Fruit fly (Drosophila melanogaster) whole organism, embryonic: ENCODE measurements around the gene Lamtor1.

Source experiments
- Bgb ChIP-seq: fragments of 200-800 bp; sonication (Bioruptor generic); IDR thresholded peaks from 2 replicates; pipeline ENCODE4 v1.3.6; 2022; ENCODE audit warnings: missing biosample characterization, missing genetic modification characterization; ENCODE audit not compliant: partially characterized antibody
- Blimp-1 ChIP-seq: fragments of 200-800 bp; sonication (Bioruptor generic); optimal IDR thresholded peaks from 3 replicates; lab custom pipeline; 2018; ENCODE audit warnings: missing biosample characterization, missing genetic modification characterization, mild to moderate bottlenecking, moderate library complexity, missing genetic modification reagents
- CG10565 ChIP-seq: fragments of 200-800 bp; sonication (Bioruptor generic); optimal IDR thresholded peaks from 3 replicates; lab custom pipeline; 2016; ENCODE audit warnings: missing biosample characterization, mild to moderate bottlenecking, missing genetic modification characterization
- CG11093 ChIP-seq: fragments of 200-800 bp; sonication (Bioruptor generic); IDR thresholded peaks from 3 replicates; pipeline ENCODE4 v1.3.6; 2022; ENCODE audit warnings: missing biosample characterization, missing genetic modification characterization
- CG14014 ChIP-seq: fragments of 200-800 bp; sonication (Bioruptor generic); IDR thresholded peaks from 2 replicates; pipeline ENCODE4 v1.3.6; 2022; ENCODE audit warnings: missing biosample characterization, missing genetic modification characterization
- CG14441 ChIP-seq: fragments of 200-800 bp; sonication (Bioruptor generic); IDR thresholded peaks from 2 replicates; pipeline ENCODE4 v1.3.6; 2022; ENCODE audit warnings: missing biosample characterization, missing genetic modification characterization
- CG15011 ChIP-seq: fragments of 200-800 bp; sonication (Bioruptor generic); optimal IDR thresholded peaks from 3 replicates; lab custom pipeline; 2018; ENCODE audit warnings: missing biosample characterization, mild to moderate bottlenecking, missing genetic modification characterization
- CG15479 ChIP-seq: fragments of 200-800 bp; sonication (Bioruptor generic); optimal IDR thresholded peaks from 3 replicates; lab custom pipeline; 2019; ENCODE audit warnings: missing biosample characterization, mild to moderate bottlenecking, missing genetic modification characterization, moderate library complexity
- CG15601 ChIP-seq: fragments of 200-800 bp; sonication (Bioruptor generic); optimal IDR thresholded peaks from 3 replicates; lab custom pipeline; 2019; ENCODE audit warnings: missing biosample characterization, mild to moderate bottlenecking, missing genetic modification characterization, moderate library complexity
- CG1647 ChIP-seq: fragments of 200-800 bp; sonication (Bioruptor generic); optimal IDR thresholded peaks from 3 replicates; lab custom pipeline; 2016; ENCODE audit warnings: missing biosample characterization, missing genetic modification characterization
- CG17912 ChIP-seq: fragments of 200-800 bp; sonication (Bioruptor generic); optimal IDR thresholded peaks from 2 replicates; lab custom pipeline; 2018; ENCODE audit warnings: missing biosample characterization, mild to moderate bottlenecking, missing genetic modification characterization
- CG1832 ChIP-seq: fragments of 200-800 bp; sonication (Bioruptor generic); optimal IDR thresholded peaks from 2 replicates; lab custom pipeline; 2017; ENCODE audit warnings: missing biosample characterization, mild to moderate bottlenecking, missing genetic modification characterization, inconsistent platforms
- CG2875 ChIP-seq: fragments of 200-800 bp; sonication (Bioruptor generic); optimal IDR thresholded peaks from 2 replicates; lab custom pipeline; 2017; ENCODE audit warnings: missing biosample characterization, mild to moderate bottlenecking, missing genetic modification characterization, missing genetic modification reagents
- CG33557 ChIP-seq: fragments of 200-800 bp; sonication (Bioruptor generic); optimal IDR thresholded peaks from 2 replicates; lab custom pipeline; 2019; ENCODE audit warnings: missing biosample characterization, mild to moderate bottlenecking, missing genetic modification characterization, moderate library complexity
- CG3407 ChIP-seq: fragments of 200-800 bp; sonication (Bioruptor generic); optimal IDR thresholded peaks from 2 replicates; lab custom pipeline; 2018; ENCODE audit warnings: missing biosample characterization, mild to moderate bottlenecking, missing genetic modification characterization
- CG34224 ChIP-seq: fragments of 200-800 bp; sonication (Bioruptor generic); IDR thresholded peaks from 3 replicates; pipeline ENCODE4 v1.3.6; 2022; ENCODE audit warnings: missing biosample characterization, missing genetic modification characterization; ENCODE audit not compliant: partially characterized antibody
- CG4360 ChIP-seq: fragments of 200-800 bp; sonication (Bioruptor generic); IDR thresholded peaks from 2 replicates; pipeline ENCODE4 v1.3.6; 2022; ENCODE audit warnings: missing biosample characterization, missing genetic modification characterization
- CG5180 ChIP-seq: fragments of 200-800 bp; sonication (Bioruptor generic); optimal IDR thresholded peaks from 3 replicates; lab custom pipeline; 2017; ENCODE audit warnings: missing biosample characterization, missing genetic modification characterization, mild to moderate bottlenecking, moderate library complexity, missing genetic modification reagents
- CG7271 ChIP-seq: fragments of 200-800 bp; sonication (Bioruptor generic); optimal IDR thresholded peaks from 2 replicates; lab custom pipeline; 2018; ENCODE audit warnings: missing biosample characterization, mild to moderate bottlenecking, missing genetic modification characterization, moderate library complexity
- CG7839 ChIP-seq: fragments of 200-800 bp; sonication (Bioruptor generic); optimal IDR thresholded peaks from 3 replicates; lab custom pipeline; 2018; ENCODE audit warnings: missing biosample characterization, mild to moderate bottlenecking, missing genetic modification characterization, moderate library complexity
- CG9437 ChIP-seq: fragments of 200-800 bp; sonication (Bioruptor generic); optimal IDR thresholded peaks from 2 replicates; lab custom pipeline; 2018; ENCODE audit warnings: missing biosample characterization, mild to moderate bottlenecking, missing genetic modification characterization
- CG9817 ChIP-seq: fragments of 200-800 bp; sonication (Bioruptor generic); optimal IDR thresholded peaks from 2 replicates; lab custom pipeline; 2018; ENCODE audit warnings: missing biosample characterization, mild to moderate bottlenecking, missing genetic modification characterization, moderate library complexity
- Ets65A ChIP-seq: fragments of 200-800 bp; sonication (Bioruptor generic); peaks from one replicate; lab custom pipeline; 2016; ENCODE audit warnings: missing biosample characterization, missing genetic modification characterization
- MBD-R2 ChIP-seq: fragments of 200-800 bp; sonication (Bioruptor generic); IDR thresholded peaks from 2 replicates; pipeline ENCODE4 v1.3.6; 2022; ENCODE audit warnings: missing biosample characterization, missing genetic modification characterization
- Mad ChIP-seq: fragments of 200-800 bp; sonication (Bioruptor generic); optimal IDR thresholded peaks from 2 replicates; lab custom pipeline; 2016; ENCODE audit warnings: missing biosample characterization, missing genetic modification characterization
- Nf-YC ChIP-seq: fragments of 200-800 bp; optimal IDR thresholded peaks from 3 replicates; lab custom pipeline; 2019; ENCODE audit warnings: missing biosample characterization, mild to moderate bottlenecking, missing genetic modification characterization, moderate library complexity
- Opbp ChIP-seq: fragments of 200-800 bp; sonication (Bioruptor generic); IDR thresholded peaks from 3 replicates; pipeline ENCODE4 v1.3.6; 2022; ENCODE audit warnings: missing biosample characterization, missing genetic modification characterization; ENCODE audit not compliant: partially characterized antibody
- Scr ChIP-seq: fragments of 200-800 bp; sonication (Bioruptor generic); IDR thresholded peaks from 2 replicates; pipeline ENCODE4 v1.3.6; 2022; ENCODE audit warnings: missing biosample characterization, missing genetic modification characterization; ENCODE audit not compliant: partially characterized antibody
- Six4 ChIP-seq: fragments of 200-800 bp; sonication (Bioruptor generic); optimal IDR thresholded peaks from 2 replicates; lab custom pipeline; 2016; ENCODE audit warnings: missing biosample characterization, missing genetic modification characterization
- Sox102F ChIP-seq: fragments of 200-800 bp; sonication (Bioruptor generic); optimal IDR thresholded peaks from 2 replicates; lab custom pipeline; 2018; ENCODE audit warnings: missing biosample characterization, mild to moderate bottlenecking, missing genetic modification characterization, moderate library complexity
- Xrp1 ChIP-seq: fragments of 200-800 bp; sonication (Bioruptor generic); IDR thresholded peaks from 2 replicates; pipeline ENCODE4 v1.3.6; 2022; ENCODE audit warnings: missing biosample characterization, missing genetic modification characterization
- abd-A ChIP-seq: fragments of 200-800 bp; sonication (Bioruptor generic); optimal IDR thresholded peaks from 3 replicates; lab custom pipeline; 2019; ENCODE audit warnings: missing biosample characterization, mild to moderate bottlenecking, missing genetic modification characterization, moderate library complexity
- ac ChIP-seq: fragments of 200-800 bp; sonication (Bioruptor generic); optimal IDR thresholded peaks from 3 replicates; lab custom pipeline; 2017; ENCODE audit warnings: missing biosample characterization, mild to moderate bottlenecking, missing genetic modification characterization
- esg ChIP-seq: fragments of 200-800 bp; sonication (Bioruptor generic); conservative IDR thresholded peaks from 2 replicates; pipeline ENCODE4 v1.3.6; 2022; ENCODE audit warnings: missing biosample characterization, missing genetic modification characterization
- exex ChIP-seq: fragments of 200-800 bp; sonication (Bioruptor generic); optimal IDR thresholded peaks from 4 replicates; lab custom pipeline; 2018; ENCODE audit warnings: missing biosample characterization, mild to moderate bottlenecking, missing genetic modification characterization, moderate library complexity
- fd64A ChIP-seq: fragments of 200-800 bp; sonication (Bioruptor generic); optimal IDR thresholded peaks from 3 replicates; lab custom pipeline; 2018; ENCODE audit warnings: missing biosample characterization, mild to moderate bottlenecking, missing genetic modification characterization
- fru ChIP-seq: fragments of >200 bp; optimal IDR thresholded peaks from 2 replicates; lab custom pipeline; 2017
- her ChIP-seq: fragments of 200-800 bp; sonication (Bioruptor generic); optimal IDR thresholded peaks from 2 replicates; lab custom pipeline; 2016; ENCODE audit warnings: missing biosample characterization, missing genetic modification characterization
- kni ChIP-seq: fragments of 200-800 bp; sonication (Bioruptor generic); optimal IDR thresholded peaks from 3 replicates; lab custom pipeline; 2017; ENCODE audit warnings: mild to moderate bottlenecking, missing biosample characterization, missing genetic modification reagents, missing genetic modification characterization
- lbe ChIP-seq: fragments of 200-800 bp; sonication (Bioruptor generic); optimal IDR thresholded peaks from 2 replicates; lab custom pipeline; 2016; ENCODE audit warnings: missing biosample characterization, mild to moderate bottlenecking, missing genetic modification characterization
- maf-S ChIP-seq: fragments of 200-800 bp; sonication (Bioruptor generic); optimal IDR thresholded peaks from 2 replicates; lab custom pipeline; 2016; ENCODE audit warnings: missing biosample characterization, missing genetic modification characterization
- mirr ChIP-seq: fragments of 200-800 bp; sonication (Bioruptor generic); optimal IDR thresholded peaks from 3 replicates; lab custom pipeline; 2018; ENCODE audit warnings: missing biosample characterization, mild to moderate bottlenecking, missing genetic modification characterization
- sens-2 ChIP-seq: fragments of 200-800 bp; sonication (Bioruptor generic); IDR thresholded peaks from 2 replicates; pipeline ENCODE4 v1.3.6; 2022; ENCODE audit warnings: missing biosample characterization, missing genetic modification characterization
- seq ChIP-seq: fragments of 200-800 bp; sonication (Bioruptor generic); IDR thresholded peaks from 2 replicates; pipeline ENCODE4 v1.3.6; 2022; ENCODE audit warnings: missing biosample characterization, missing genetic modification characterization
- slou ChIP-seq: fragments of 200-800 bp; sonication (Bioruptor generic); optimal IDR thresholded peaks from 3 replicates; lab custom pipeline; 2016; ENCODE audit warnings: missing biosample characterization, missing genetic modification characterization
- tap ChIP-seq: fragments of 200-800 bp; optimal IDR thresholded peaks from 3 replicates; lab custom pipeline; 2019; ENCODE audit warnings: missing biosample characterization, mild to moderate bottlenecking, missing genetic modification characterization, moderate library complexity
- tin ChIP-seq: fragments of 200-800 bp; sonication (Bioruptor generic); optimal IDR thresholded peaks from 3 replicates; lab custom pipeline; 2016; ENCODE audit warnings: missing biosample characterization, missing genetic modification characterization
- twi ChIP-seq: fragments of 200-800 bp; optimal IDR thresholded peaks from 2 replicates; lab custom pipeline; 2019; ENCODE audit warnings: missing biosample characterization, mild to moderate bottlenecking, missing genetic modification characterization, moderate library complexity
- usp ChIP-seq: fragments of >200 bp; optimal IDR thresholded peaks from 2 replicates; lab custom pipeline; 2017; ENCODE audit warnings: missing biosample characterization, missing genetic modification characterization
- z ChIP-seq: fragments of 200-800 bp; sonication (Bioruptor generic); IDR thresholded peaks from 3 replicates; pipeline ENCODE4 v1.3.6; 2022; ENCODE audit warnings: missing biosample characterization, missing genetic modification characterization

Gene Lamtor1

DNA sequence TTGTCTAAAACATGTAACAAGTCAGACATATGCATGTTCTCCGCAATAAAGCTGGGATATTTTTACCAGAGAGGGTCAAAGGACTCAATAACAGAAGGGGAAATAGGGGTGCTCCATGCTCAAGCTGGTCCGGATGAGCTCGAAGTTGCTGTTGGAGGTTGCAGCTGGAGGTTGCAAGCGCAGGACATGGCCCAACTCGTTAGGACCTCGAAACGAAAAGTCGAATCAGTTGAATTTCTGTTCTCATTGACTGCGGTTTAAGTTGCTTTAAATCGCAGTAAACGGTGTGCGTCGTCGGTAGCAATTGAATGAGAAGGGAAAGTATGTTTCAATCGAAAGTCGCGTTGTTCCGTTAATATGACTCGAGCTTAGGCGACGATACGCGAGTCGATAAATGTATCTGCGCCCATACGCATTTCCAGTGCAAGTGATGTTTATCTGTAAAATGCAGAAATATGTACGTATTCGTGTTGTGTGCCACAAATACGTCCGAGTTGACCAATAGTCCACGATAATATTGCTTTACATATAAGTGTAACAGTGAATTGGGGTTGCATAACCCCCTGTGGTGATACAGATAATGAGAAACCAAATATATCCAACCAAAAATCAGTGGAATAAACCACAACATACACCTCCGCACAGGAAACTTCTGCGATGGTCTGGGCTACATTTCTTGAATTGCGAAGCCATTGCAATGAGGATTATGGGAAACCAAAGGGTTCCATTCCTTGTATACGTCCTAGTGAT, 23.6 kb downstream of the Lamtor1 start, which contains the start of gene kug (continued):
- peak; percentile 1 for TF ChIP-seq mirr (GFP tag; lab: Kevin White, UChicago)
- TF ChIP-seq abd-A, result no peak
- no peak for TF ChIP-seq CG10565
- no peak for TF ChIP-seq MBD-R2
- TF ChIP-seq tin (GFP tag; lab: Kevin White, UChicago), result no peak
- no peak for TF ChIP-seq seq (GFP tag; lab: Robert Waterston, UW)
- TF ChIP-seq exex (tag; lab: Kevin White, UChicago), result no peak
- no peak for TF ChIP-seq Xrp1
- no peak for TF ChIP-seq ac (GFP tag; lab: Kevin White, UChicago)
- no peak for TF ChIP-seq her (GFP tag; lab: Kevin White, UChicago)
- TF ChIP-seq CG33557 (GFP tag; lab: Kevin White, UChicago), result no peak
- TF ChIP-seq Six4 (GFP tag; lab: Kevin White, UChicago), result no peak
- TF ChIP-seq CG15601 (tag; lab: Kevin White, UChicago), result peak; percentile 96
- TF ChIP-seq CG9437 (GFP tag; lab: Kevin White, UChicago), result no peak
- TF ChIP-seq z (GFP tag; lab: Robert Waterston, UW), result 0 out of 3 replicates have a peak, but pooled peaks have one; percentile 33
- no peak for TF ChIP-seq fru (lab: Kevin White, UChicago)
- no peak for TF ChIP-seq tap
- no peak for TF ChIP-seq CG7839 (tag; lab: Kevin White, UChicago)
- no peak for TF ChIP-seq sens-2 (GFP tag; lab: Robert Waterston, UW)
- no peak for TF ChIP-seq kni (GFP tag; lab: Kevin White, UChicago)
- TF ChIP-seq CG5180, result peak; percentile 98
- no peak for TF ChIP-seq Ets65A (GFP tag; lab: Kevin White, UChicago)
- no peak for TF ChIP-seq CG1647 (GFP tag; lab: Kevin White, UChicago)
- TF ChIP-seq CG1832 (GFP tag; lab: Kevin White, UChicago), result no peak
- no peak for TF ChIP-seq CG15479
- peak; percentile 19; the same call in 1 of the 2 replicates for TF ChIP-seq Bgb (GFP tag; lab: Robert Waterston, UW)
- no peak for TF ChIP-seq CG14014
- no peak for TF ChIP-seq esg
- TF ChIP-seq Mad (GFP tag; lab: Kevin White, UChicago), result no peak
- no peak for TF ChIP-seq CG4360
- no peak for TF ChIP-seq Sox102F (GFP tag; lab: Kevin White, UChicago)
- no peak for TF ChIP-seq Blimp-1 (GFP tag; lab: Kevin White, UChicago)
- no peak for TF ChIP-seq slou (GFP tag; lab: Kevin White, UChicago)
- no peak for TF ChIP-seq CG3407 (GFP tag; lab: Kevin White, UChicago)
- no peak for TF ChIP-seq CG15011 (GFP tag; lab: Kevin White, UChicago)
- TF ChIP-seq usp (GFP tag; lab: Kevin White, UChicago), result no peak
- no peak for TF ChIP-seq CG2875
- no peak for TF ChIP-seq fd64A (GFP tag; lab: Kevin White, UChicago)
- no peak for TF ChIP-seq CG9817 (tag; lab: Kevin White, UChicago)
- TF ChIP-seq twi (tag; lab: Kevin White, UChicago), result no peak
- TF ChIP-seq CG34224 (GFP tag; lab: Robert Waterston, UW), result no peak
- no peak for TF ChIP-seq Scr (GFP tag; lab: Robert Waterston, UW)
- no peak for TF ChIP-seq lbe
- TF ChIP-seq CG14441 (GFP tag; lab: Robert Waterston, UW), result no peak
- TF ChIP-seq CG7271 (tag; lab: Kevin White, UChicago), result no peak
- no peak for TF ChIP-seq Opbp (GFP tag; lab: Robert Waterston, UW)
- TF ChIP-seq CG17912 (GFP tag; lab: Kevin White, UChicago), result no peak
- TF ChIP-seq maf-S (GFP tag; lab: Kevin White, UChicago), result no peak
- TF ChIP-seq CG11093 (GFP tag; lab: Robert Waterston, UW), result no peak
- TF ChIP-seq Nf-YC (tag; lab: Kevin White, UChicago), result no peak
